Worm (Caenorhabditis elegans): ENCODE data around the gene irld-67.
A peak's percentile ranks its signal among the peaks of the same experiment; 100 is the strongest.

Gene irld-67

ce11 chrII:2919074-2919857 is 15.0 kb downstream of the irld-67 start, which contains the start of the genes ncap-1 and Y110A2AR.1:
Gene ncap-1 (minus strand): TSS chrII:2919314.
Gene Y110A2AR.1 (plus strand): TSS chrII:2919710.
- TF ChIP-seq lin-15B (tag; optimal IDR thresholded peaks at IDR 0.05) = peak; percentile 10
- TF ChIP-seq jun-1 (tag; optimal IDR thresholded peaks at IDR 0.05) = no peak
- TF ChIP-seq ztf-11 (tag; optimal IDR thresholded peaks at IDR 0.05) = no peak
- no peak for TF ChIP-seq egl-5 (tag; optimal IDR thresholded peaks at IDR 0.05)
- TF ChIP-seq elt-1 (tag; optimal IDR thresholded peaks at IDR 0.05) = no peak
- TF ChIP-seq daf-12 (tag; optimal IDR thresholded peaks at IDR 0.05) = no peak
- no peak for TF ChIP-seq ceh-82 (tag; optimal IDR thresholded peaks at IDR 0.05)
- TF ChIP-seq fos-1 (tag; optimal IDR thresholded peaks at IDR 0.05) = no peak
- peak; percentile 9 for TF ChIP-seq pha-4 (tag; optimal IDR thresholded peaks at IDR 0.05)
- TF ChIP-seq nhr-237 (tag; optimal IDR thresholded peaks at IDR 0.05) = no peak
- TF ChIP-seq nhr-77 (tag; optimal IDR thresholded peaks at IDR 0.05) = no peak
- TF ChIP-seq nfya-1 (tag; optimal IDR thresholded peaks at IDR 0.05; ENCODE audit: insufficient read depth) = peak; percentile 24
- TF ChIP-seq nhr-23 (tag; optimal IDR thresholded peaks at IDR 0.05) = no peak

- no peak for TF ChIP-seq nhr-76 (tag; optimal IDR thresholded peaks at IDR 0.05)
- TF ChIP-seq mml-1 (tag; optimal IDR thresholded peaks at IDR 0.05) = no peak
- TF ChIP-seq fos-1 (tag; optimal IDR thresholded peaks at IDR 0.05) = no peak
- no peak for TF ChIP-seq tbx-2 (tag; optimal IDR thresholded peaks at IDR 0.05)
- no peak for TF ChIP-seq nhr-67 (tag; optimal IDR thresholded peaks at IDR 0.05)
- TF ChIP-seq lin-15B (tag; optimal IDR thresholded peaks at IDR 0.05) = no peak
- TF ChIP-seq hmg-11 (tag; optimal IDR thresholded peaks at IDR 0.05) = no peak
- no peak for TF ChIP-seq ceh-9 (tag; optimal IDR thresholded peaks at IDR 0.05)
- TF ChIP-seq ZK546.5 (tag; optimal IDR thresholded peaks at IDR 0.05) = no peak
- TF ChIP-seq ceh-16 (tag; optimal IDR thresholded peaks at IDR 0.05) = no peak
- TF ChIP-seq R02D3.7 (tag; optimal IDR thresholded peaks at IDR 0.05) = no peak
- TF ChIP-seq ztf-4 (tag; optimal IDR thresholded peaks at IDR 0.05) = no peak
- no peak for TF ChIP-seq elt-1 (tag; optimal IDR thresholded peaks at IDR 0.05)
- TF ChIP-seq jun-1 (tag; optimal IDR thresholded peaks at IDR 0.05) = no peak
- TF ChIP-seq zag-1 (tag; optimal IDR thresholded peaks at IDR 0.05) = no peak
- no peak for TF ChIP-seq nhr-23 (tag; optimal IDR thresholded peaks at IDR 0.05)
Measured at ce11 chrII:2913505-2913904, 20.7 kb downstream of the irld-67 start, which contains the start of gene ubc-15. Gene ubc-15 (minus strand): TSS chrII:2913605.

DNA sequence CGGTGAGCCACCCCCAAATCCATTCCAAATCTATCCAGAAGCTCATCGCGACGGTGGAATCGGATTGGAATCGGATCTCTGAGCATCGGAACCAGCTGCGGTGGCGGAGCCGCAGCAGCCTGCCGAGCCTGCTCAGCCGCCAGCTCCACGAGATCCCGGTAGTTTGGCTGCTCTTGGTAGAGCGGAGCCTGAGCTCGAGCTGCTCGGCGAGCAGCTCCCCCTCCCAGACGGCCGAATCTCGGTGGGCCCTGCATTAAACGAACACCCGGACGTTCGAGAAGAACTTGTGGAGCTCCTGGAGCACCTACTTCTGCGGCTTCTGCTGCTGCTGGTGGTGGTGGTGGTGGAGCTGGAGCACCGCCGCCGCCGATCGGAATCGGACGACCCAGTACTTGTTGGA is 30.5 kb downstream of the irld-67 start:
- TF ChIP-seq nhr-25 (tag; optimal IDR thresholded peaks at IDR 0.05) = no peak
- TF ChIP-seq ceh-9 (tag; optimal IDR thresholded peaks at IDR 0.05) = no peak
- TF ChIP-seq elt-3 (tag; optimal IDR thresholded peaks at IDR 0.05) = no peak
- TF ChIP-seq lsy-12 (tag; optimal IDR thresholded peaks at IDR 0.05) = no peak
- TF ChIP-seq ZK546.5 (tag; optimal IDR thresholded peaks at IDR 0.05) = no peak
- TF ChIP-seq mdl-1 (tag; optimal IDR thresholded peaks at IDR 0.05) = no peak
- no peak for TF ChIP-seq egl-27 (tag; optimal IDR thresholded peaks at IDR 0.05)
- TF ChIP-seq pqm-1 (tag; optimal IDR thresholded peaks at IDR 0.05) = no peak
- TF ChIP-seq nhr-67 (tag; optimal IDR thresholded peaks at IDR 0.05) = no peak
- no peak for TF ChIP-seq nhr-12 (tag; optimal IDR thresholded peaks at IDR 0.05)
- no peak for TF ChIP-seq lin-39 (tag; optimal IDR thresholded peaks at IDR 0.05)
- TF ChIP-seq hmg-11 (tag; optimal IDR thresholded peaks at IDR 0.05) = no peak
- TF ChIP-seq lin-15B (tag; optimal IDR thresholded peaks at IDR 0.05) = no peak
- no peak for TF ChIP-seq ztf-4 (tag; optimal IDR thresholded peaks at IDR 0.05)
- TF ChIP-seq nhr-28 (tag; optimal IDR thresholded peaks at IDR 0.05) = no peak
- TF ChIP-seq skn-1 (tag; optimal IDR thresholded peaks at IDR 0.05) = no peak
- TF ChIP-seq ceh-28 (tag; optimal IDR thresholded peaks at IDR 0.05) = no peak
- no peak for TF ChIP-seq nhr-76 (tag; optimal IDR thresholded peaks at IDR 0.05)
- no peak for TF ChIP-seq aly-2 (tag; optimal IDR thresholded peaks at IDR 0.05)

DNA sequence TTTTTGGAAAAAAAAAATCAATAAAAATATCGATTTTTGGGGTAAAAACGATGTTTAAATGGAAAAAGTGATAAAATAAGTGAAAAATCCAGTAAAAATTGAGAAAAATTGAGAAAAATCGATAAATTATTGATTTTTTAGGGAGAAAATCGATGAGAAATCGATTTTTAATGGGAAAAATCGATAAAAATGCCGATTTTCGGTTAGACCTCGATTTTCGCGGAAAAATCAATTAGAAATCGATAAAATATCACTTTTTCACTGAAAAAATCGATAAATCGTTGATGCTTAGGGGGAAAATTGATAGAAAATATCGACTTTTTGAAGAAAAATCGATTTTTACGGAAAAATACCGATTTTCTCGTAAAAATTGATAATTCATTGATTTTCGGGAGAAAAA is 33.1 kb downstream of the irld-67 start:
- TF ChIP-seq eor-1 (tag; optimal IDR thresholded peaks at IDR 0.05) (no peak), ceh-28 (tag; optimal IDR thresholded peaks at IDR 0.05) (peak; percentile 92), fos-1 (tag; optimal IDR thresholded peaks at IDR 0.05) (no peak), jun-1 (tag; optimal IDR thresholded peaks at IDR 0.05) (no peak), ztf-11 (tag; optimal IDR thresholded peaks at IDR 0.05) (no peak)
